Worm (Caenorhabditis elegans): Measurements from ENCODE around the gene srx-82.

The srx-82 gene

DNA sequence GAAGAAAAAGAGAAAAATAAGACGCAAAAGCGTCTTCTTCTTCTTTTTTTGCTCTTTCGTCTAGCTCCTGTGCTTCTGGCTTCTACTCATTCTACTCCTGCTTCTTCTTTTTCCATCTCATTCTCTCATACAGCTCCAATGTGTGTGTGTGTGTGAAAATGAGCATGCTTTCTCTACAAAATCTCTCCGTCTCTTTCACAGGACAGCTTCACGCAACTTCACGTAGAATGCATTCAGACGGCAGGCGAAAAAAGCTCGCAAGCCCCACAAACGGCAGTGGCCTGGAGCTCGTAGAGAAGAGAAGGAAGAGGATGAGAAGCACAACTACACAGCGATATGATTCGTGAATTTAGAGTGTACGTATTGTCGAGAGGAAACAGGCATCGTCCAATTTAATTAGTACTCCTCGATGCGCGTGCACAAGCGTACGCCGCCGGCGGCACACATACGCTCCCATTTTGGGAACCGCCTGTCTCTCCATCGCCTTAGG, 51.8 kb downstream of the srx-82 start (continued):
- TF ChIP-seq duxl-1 (tag; optimal IDR thresholded peaks at IDR 0.05; ENCODE audit: poor library complexity), result no peak
- TF ChIP-seq ceh-62 (tag; optimal IDR thresholded peaks at IDR 0.05), result no peak
- TF ChIP-seq egl-43 (GFP tag; IDR thresholded peaks at IDR 0.05), result peak; percentile 61; the same call in 1 of the 2 replicates
- TF ChIP-seq skn-1 (tag; optimal IDR thresholded peaks at IDR 0.05), result no peak
- TF ChIP-seq nhr-6 (tag; optimal IDR thresholded peaks at IDR 0.05), result no peak
- no peak for TF ChIP-seq sdz-12 (GFP tag; optimal IDR thresholded peaks at IDR 0.05)
- TF ChIP-seq lin-38 (GFP tag; IDR thresholded peaks at IDR 0.05), result no peak
- TF ChIP-seq nhr-77 (tag; optimal IDR thresholded peaks at IDR 0.05), result no peak
